Fruit fly (Drosophila melanogaster) whole organism, embryonic: ENCODE results near the gene ALiX.

Experiments used
- Abd-B ChIP-seq: fragments of 200-800 bp; sonication (Bioruptor generic); optimal IDR thresholded peaks from 2 replicates; lab custom pipeline; 2018; ENCODE audit warnings: missing biosample characterization, mild to moderate bottlenecking, missing genetic modification characterization, moderate library complexity
- Ada2b ChIP-seq: fragments of 200-800 bp; sonication (Bioruptor generic); IDR thresholded peaks from 2 replicates; pipeline ENCODE4 v1.3.6; 2022; ENCODE audit warnings: missing biosample characterization, missing genetic modification characterization
- B-H1 ChIP-seq: fragments of 200-800 bp; sonication (Bioruptor generic); IDR thresholded peaks from 3 replicates; pipeline ENCODE4 v1.3.6; 2022; ENCODE audit warnings: missing biosample characterization, missing genetic modification characterization
- BEAF-32 ChIP-seq: fragments of 200-800 bp; sonication (Bioruptor generic); optimal IDR thresholded peaks from 3 replicates; lab custom pipeline; 2017; ENCODE audit warnings: missing biosample characterization, missing genetic modification characterization, mild to moderate bottlenecking, moderate library complexity, missing genetic modification reagents
- Bgb ChIP-seq: fragments of 200-800 bp; sonication (Bioruptor generic); IDR thresholded peaks from 2 replicates; pipeline ENCODE4 v1.3.6; 2022; ENCODE audit warnings: missing biosample characterization, missing genetic modification characterization; ENCODE audit not compliant: partially characterized antibody
- CG10565 ChIP-seq: fragments of 200-800 bp; sonication (Bioruptor generic); optimal IDR thresholded peaks from 3 replicates; lab custom pipeline; 2016; ENCODE audit warnings: missing biosample characterization, mild to moderate bottlenecking, missing genetic modification characterization
- CG11696 ChIP-seq: fragments of 200-800 bp; sonication (Bioruptor generic); IDR thresholded peaks from 2 replicates; pipeline ENCODE4 v1.3.6; 2022; ENCODE audit warnings: missing biosample characterization, missing genetic modification characterization
- CG12155 ChIP-seq: fragments of 200-800 bp; sonication (Bioruptor generic); optimal IDR thresholded peaks from 3 replicates; lab custom pipeline; 2016; ENCODE audit warnings: missing biosample characterization, missing genetic modification characterization
- CG12744 ChIP-seq: fragments of 200-800 bp; sonication (Bioruptor generic); optimal IDR thresholded peaks from 2 replicates; lab custom pipeline; 2016; ENCODE audit warnings: missing biosample characterization, missing genetic modification characterization
- CG13424 ChIP-seq: fragments of 200-800 bp; sonication (Bioruptor generic); optimal IDR thresholded peaks from 2 replicates; lab custom pipeline; 2019; ENCODE audit warnings: missing biosample characterization, mild to moderate bottlenecking, missing genetic modification characterization, moderate library complexity
- CG15514 ChIP-seq: fragments of 200-800 bp; sonication (Bioruptor generic); optimal IDR thresholded peaks from 3 replicates; lab custom pipeline; 2017; ENCODE audit warnings: missing biosample characterization, missing genetic modification characterization, mild to moderate bottlenecking, moderate library complexity, missing genetic modification reagents
- CG15601 ChIP-seq: fragments of 200-800 bp; sonication (Bioruptor generic); optimal IDR thresholded peaks from 3 replicates; lab custom pipeline; 2019; ENCODE audit warnings: missing biosample characterization, mild to moderate bottlenecking, missing genetic modification characterization, moderate library complexity
- CG17186 ChIP-seq: fragments of 200-800 bp; sonication (Bioruptor generic); optimal IDR thresholded peaks from 3 replicates; lab custom pipeline; 2017; ENCODE audit warnings: missing biosample characterization, missing genetic modification reagents, missing genetic modification characterization
- CG31224 ChIP-seq: fragments of 200-800 bp; sonication (Bioruptor generic); IDR thresholded peaks from 2 replicates; pipeline ENCODE4 v1.3.6; 2022; ENCODE audit warnings: missing biosample characterization, missing genetic modification characterization
- CG31365 ChIP-seq: fragments of 200-800 bp; sonication (Bioruptor generic); optimal IDR thresholded peaks from 2 replicates; lab custom pipeline; 2018; ENCODE audit warnings: missing biosample characterization, mild to moderate bottlenecking, missing genetic modification characterization
- CG3281 ChIP-seq: fragments of 200-800 bp; sonication (Bioruptor generic); optimal IDR thresholded peaks from 3 replicates; lab custom pipeline; 2017; ENCODE audit warnings: missing biosample characterization, mild to moderate bottlenecking, missing genetic modification characterization
- CG4360 ChIP-seq: fragments of 200-800 bp; sonication (Bioruptor generic); IDR thresholded peaks from 2 replicates; pipeline ENCODE4 v1.3.6; 2022; ENCODE audit warnings: missing biosample characterization, missing genetic modification characterization
- CG4617 ChIP-seq: fragments of 200-800 bp; sonication (Bioruptor generic); optimal IDR thresholded peaks from 3 replicates; lab custom pipeline; 2016; ENCODE audit warnings: missing biosample characterization, missing genetic modification characterization, borderline replicate concordance
- CG6813 ChIP-seq: fragments of 200-800 bp; sonication (Bioruptor generic); optimal IDR thresholded peaks from 2 replicates; lab custom pipeline; 2017; ENCODE audit warnings: missing biosample characterization, missing genetic modification characterization, mild to moderate bottlenecking, moderate library complexity, missing genetic modification reagents
- CG9817 ChIP-seq: fragments of 200-800 bp; sonication (Bioruptor generic); optimal IDR thresholded peaks from 2 replicates; lab custom pipeline; 2018; ENCODE audit warnings: missing biosample characterization, mild to moderate bottlenecking, missing genetic modification characterization, moderate library complexity
- Dbx ChIP-seq: fragments of 200-800 bp; sonication (Bioruptor generic); IDR thresholded peaks from 3 replicates; pipeline ENCODE4 v1.3.6; 2022; ENCODE audit warnings: missing biosample characterization, missing genetic modification characterization
- Dek ChIP-seq: fragments of 200-800 bp; sonication (Bioruptor generic); optimal IDR thresholded peaks from 3 replicates; lab custom pipeline; 2019; ENCODE audit warnings: missing biosample characterization, mild to moderate bottlenecking, missing genetic modification characterization, moderate library complexity
- Dp ChIP-seq: fragments of 200-800 bp; sonication (Bioruptor generic); optimal IDR thresholded peaks from 2 replicates; lab custom pipeline; 2018; ENCODE audit warnings: missing biosample characterization, mild to moderate bottlenecking, missing genetic modification characterization, moderate library complexity
- Ets65A ChIP-seq: fragments of 200-800 bp; sonication (Bioruptor generic); peaks from one replicate; lab custom pipeline; 2016; ENCODE audit warnings: missing biosample characterization, missing genetic modification characterization
- Fer2 ChIP-seq: fragments of 200-800 bp; sonication (Bioruptor generic); optimal IDR thresholded peaks from 2 replicates; lab custom pipeline; 2018; ENCODE audit warnings: missing biosample characterization, mild to moderate bottlenecking, missing genetic modification characterization, moderate library complexity
- HmgD ChIP-seq: fragments of 200-800 bp; sonication (Bioruptor generic); optimal IDR thresholded peaks from 3 replicates; lab custom pipeline; 2016; ENCODE audit warnings: missing biosample characterization, missing genetic modification characterization
- Hmx ChIP-seq: fragments of 200-800 bp; sonication (Bioruptor generic); optimal IDR thresholded peaks from 2 replicates; lab custom pipeline; 2016; ENCODE audit warnings: missing biosample characterization, missing genetic modification characterization
- Hr51 ChIP-seq, 2 experiments: fragments of 200-800 bp; sonication (Bioruptor generic); optimal IDR thresholded peaks; 2 replicates in 1 of 2; 3 replicates in 1 of 2; lab custom pipeline; 2016 to 2018; ENCODE audit warnings: missing biosample characterization in 2 of 2, missing genetic modification characterization in 2 of 2, mild to moderate bottlenecking in 1 of 2, moderate library complexity in 1 of 2
- Jarid2 ChIP-seq: fragments of 200-800 bp; sonication (Bioruptor generic); optimal IDR thresholded peaks from 3 replicates; lab custom pipeline; 2017; ENCODE audit warnings: mild to moderate bottlenecking, missing biosample characterization, missing genetic modification reagents, missing genetic modification characterization
- Lim3 ChIP-seq: fragments of 200-800 bp; sonication (Bioruptor generic); IDR thresholded peaks from 2 replicates; pipeline ENCODE4 v1.3.6; 2022; ENCODE audit warnings: missing biosample characterization, missing genetic modification characterization
- MBD-R2 ChIP-seq: fragments of 200-800 bp; sonication (Bioruptor generic); IDR thresholded peaks from 2 replicates; pipeline ENCODE4 v1.3.6; 2022; ENCODE audit warnings: missing biosample characterization, missing genetic modification characterization
- Nf-YC ChIP-seq: fragments of 200-800 bp; optimal IDR thresholded peaks from 3 replicates; lab custom pipeline; 2019; ENCODE audit warnings: missing biosample characterization, mild to moderate bottlenecking, missing genetic modification characterization, moderate library complexity
- Optix ChIP-seq: fragments of 200-800 bp; sonication (Bioruptor generic); IDR thresholded peaks from 3 replicates; pipeline ENCODE4 v1.3.6; 2022; ENCODE audit warnings: missing biosample characterization, missing genetic modification characterization
- Trl ChIP-seq, 3 experiments: fragments of >200 bp in 2 of 3; fragments of 200-800 bp in 1 of 3; sonication (Bioruptor generic) in 1 of 3; optimal IDR thresholded peaks; 2 replicates in 1 of 3; 3 replicates in 2 of 3; lab custom pipeline; 2016 to 2017; ENCODE audit warnings: missing biosample characterization in 1 of 3, missing genetic modification characterization in 1 of 3
- Xrp1 ChIP-seq: fragments of 200-800 bp; sonication (Bioruptor generic); IDR thresholded peaks from 2 replicates; pipeline ENCODE4 v1.3.6; 2022; ENCODE audit warnings: missing biosample characterization, missing genetic modification characterization
- btn ChIP-seq: fragments of 200-800 bp; sonication (Bioruptor generic); optimal IDR thresholded peaks from 2 replicates; lab custom pipeline; 2016; ENCODE audit warnings: missing biosample characterization, missing genetic modification characterization
- cato ChIP-seq: fragments of 200-800 bp; sonication (Bioruptor generic); optimal IDR thresholded peaks from 2 replicates; lab custom pipeline; 2016; ENCODE audit warnings: missing biosample characterization, missing genetic modification characterization, borderline replicate concordance
- chinmo ChIP-seq: fragments of 200-800 bp; sonication (Bioruptor generic); IDR thresholded peaks from 4 replicates; pipeline ENCODE4 v1.3.6; 2022; ENCODE audit warnings: missing biosample characterization, missing genetic modification characterization; ENCODE audit not compliant: partially characterized antibody
- ftz-f1 ChIP-seq: fragments of 200-800 bp; sonication (Bioruptor generic); optimal IDR thresholded peaks from 2 replicates; lab custom pipeline; 2016; ENCODE audit warnings: missing biosample characterization, missing genetic modification characterization
- gem ChIP-seq: fragments of 200-800 bp; sonication (Bioruptor generic); optimal IDR thresholded peaks from 2 replicates; lab custom pipeline; 2019; ENCODE audit warnings: missing biosample characterization, mild to moderate bottlenecking, missing genetic modification characterization, moderate library complexity
- ind ChIP-seq: fragments of 200-800 bp; sonication (Bioruptor generic); optimal IDR thresholded peaks from 3 replicates; lab custom pipeline; 2016; ENCODE audit warnings: missing biosample characterization, missing genetic modification characterization
- pan ChIP-seq, 4 experiments: fragments of >200 bp in 3 of 4; fragments of 200-800 bp in 1 of 4; sonication (Bioruptor generic) in 1 of 4; optimal IDR thresholded peaks in 3 of 4; IDR thresholded peaks in 1 of 4; 2 replicates each; pipeline versions ENCODE4 v1.3.6 to Lab custom; 2017 to 2022; ENCODE audit warnings: missing biosample characterization in 2 of 4, missing genetic modification characterization in 2 of 4, mixed read lengths in 1 of 4
- pnt ChIP-seq: fragments of 200-800 bp; sonication (Bioruptor generic); optimal IDR thresholded peaks from 3 replicates; lab custom pipeline; 2016; ENCODE audit warnings: missing biosample characterization, missing genetic modification characterization
- pros ChIP-seq: fragments of 200-800 bp; sonication (Bioruptor generic); optimal IDR thresholded peaks from 3 replicates; lab custom pipeline; 2019; ENCODE audit warnings: missing biosample characterization, mild to moderate bottlenecking, missing genetic modification characterization, moderate library complexity
- pzg ChIP-seq: fragments of 200-800 bp; sonication (Bioruptor generic); optimal IDR thresholded peaks from 3 replicates; lab custom pipeline; 2018; ENCODE audit warnings: missing biosample characterization, mild to moderate bottlenecking, missing genetic modification characterization, moderate library complexity
- slou ChIP-seq: fragments of 200-800 bp; sonication (Bioruptor generic); optimal IDR thresholded peaks from 3 replicates; lab custom pipeline; 2016; ENCODE audit warnings: missing biosample characterization, missing genetic modification characterization
- stc ChIP-seq: fragments of 200-800 bp; sonication (Bioruptor generic); IDR thresholded peaks from 2 replicates; pipeline ENCODE4 v1.3.6; 2022; ENCODE audit warnings: missing biosample characterization, missing genetic modification characterization
- trem ChIP-seq: fragments of 200-800 bp; optimal IDR thresholded peaks from 3 replicates; lab custom pipeline; 2019; ENCODE audit warnings: missing biosample characterization, mild to moderate bottlenecking, missing genetic modification characterization, moderate library complexity
- zen ChIP-seq: fragments of 200-800 bp; sonication (Bioruptor generic); optimal IDR thresholded peaks from 3 replicates; lab custom pipeline; 2018; ENCODE audit warnings: missing biosample characterization, mild to moderate bottlenecking, missing genetic modification characterization, moderate library complexity
- zf30C ChIP-seq: fragments of 200-800 bp; sonication (Bioruptor generic); optimal IDR thresholded peaks from 3 replicates; lab custom pipeline; 2018; ENCODE audit warnings: missing biosample characterization, mild to moderate bottlenecking, missing genetic modification characterization

Gene ALiX

dm6 chr3R:27679019-27679418, 20.9 kb downstream of the ALiX start, which contains the start of gene CG12883 (continued):
- TF ChIP-seq CG13424 (tag; lab: Kevin White, UChicago) (no peak), CG12744 (GFP tag; lab: Kevin White, UChicago) (no peak), Optix (no peak), Dek (no peak), Nf-YC (tag; lab: Kevin White, UChicago) (peak; percentile 84), stc (GFP tag; lab: Robert Waterston, UW) (no peak), btn (GFP tag; lab: Kevin White, UChicago) (no peak), Ets65A (GFP tag; lab: Kevin White, UChicago) (no peak), pzg (peak; percentile 59), CG3281 (GFP tag; lab: Kevin White, UChicago) (no peak), CG12155 (no peak), CG11696 (GFP tag; lab: Robert Waterston, UW) (no peak), ftz-f1 (GFP tag; lab: Kevin White, UChicago) (no peak), CG4360 (no peak), CG17186 (no peak), trem (no peak), pan (optimal IDR thresholded peaks at IDR 0.05; lab: Kevin White, UChicago) (no peak), pan (GFP tag; optimal IDR thresholded peaks at IDR 0.05 in 1 of 2, IDR thresholded peaks at IDR 0.05 in 1 of 2) (no peak), Trl (optimal IDR thresholded peaks at IDR 0.05; lab: Kevin White, UChicago) (no peak), Trl (GFP tag; optimal IDR thresholded peaks at IDR 0.05; lab: Kevin White, UChicago) (no peak), BEAF-32 (GFP tag; lab: Kevin White, UChicago) (peak; percentile 12), Dbx (GFP tag; lab: Robert Waterston, UW) (no peak), CG9817 (tag; lab: Kevin White, UChicago) (no peak), zen (no peak), Abd-B (GFP tag; lab: Kevin White, UChicago) (no peak), CG31365 (tag; lab: Kevin White, UChicago) (no peak), Bgb (no peak), Lim3 (GFP tag; lab: Robert Waterston, UW) (no peak), cato (GFP tag; lab: Kevin White, UChicago) (no peak), chinmo (GFP tag; lab: Robert Waterston, UW) (0 out of 4 replicates have a peak, but pooled peaks have one; percentile 16), HmgD (GFP tag; lab: Kevin White, UChicago) (no peak), Hmx (GFP tag; lab: Kevin White, UChicago) (no peak), Fer2 (tag; lab: Kevin White, UChicago) (no peak), Xrp1 (GFP tag; lab: Robert Waterston, UW) (no peak), CG31224 (GFP tag; lab: Robert Waterston, UW) (no peak), CG15514 (peak; percentile 52), CG15601 (tag; lab: Kevin White, UChicago) (no peak), zf30C (GFP tag; lab: Kevin White, UChicago) (no peak), CG6813 (no peak), gem (tag; lab: Kevin White, UChicago) (no peak), MBD-R2 (GFP tag; lab: Robert Waterston, UW) (peak; percentile 66), CG10565 (GFP tag; lab: Kevin White, UChicago) (no peak), slou (GFP tag; lab: Kevin White, UChicago) (no peak), pros (no peak), B-H1 (no peak), CG4617 (GFP tag; lab: Kevin White, UChicago) (peak; percentile 3), ind (GFP tag; lab: Kevin White, UChicago) (no peak), Dp (GFP tag; lab: Kevin White, UChicago) (peak; percentile 82), Ada2b (GFP tag; lab: Robert Waterston, UW) (no peak), Jarid2 (no peak), Hr51 (GFP tag; optimal IDR thresholded peaks at IDR 0.05; lab: Kevin White, UChicago) (no peak), pnt (no peak)
